Fruit fly (Drosophila melanogaster) whole organism, embryonic: ENCODE measurements around the gene CG10019.

ENCODE experiments used
- ATbp ChIP-seq: fragments of 200-800 bp; sonication (Bioruptor generic); optimal IDR thresholded peaks from 2 replicates; lab custom pipeline; 2017; ENCODE audit warnings: missing biosample characterization, mild to moderate bottlenecking, missing genetic modification characterization, missing genetic modification reagents
- Atf3 ChIP-seq: fragments of 200-800 bp; sonication (Bioruptor generic); optimal IDR thresholded peaks from 3 replicates; lab custom pipeline; 2016; ENCODE audit warnings: missing biosample characterization, missing genetic modification characterization
- B-H1 ChIP-seq: fragments of 200-800 bp; sonication (Bioruptor generic); IDR thresholded peaks from 3 replicates; pipeline ENCODE4 v1.3.6; 2022; ENCODE audit warnings: missing biosample characterization, missing genetic modification characterization
- CG1024 ChIP-seq: fragments of 200-800 bp; sonication (Bioruptor generic); IDR thresholded peaks from 2 replicates; pipeline ENCODE4 v1.3.6; 2022; ENCODE audit warnings: missing biosample characterization, missing genetic modification characterization
- CG10267 ChIP-seq: fragments of 200-800 bp; sonication (Bioruptor generic); optimal IDR thresholded peaks from 2 replicates; lab custom pipeline; 2018; ENCODE audit warnings: missing biosample characterization, mild to moderate bottlenecking, missing genetic modification characterization, moderate library complexity
- CG1233 ChIP-seq: fragments of 200-800 bp; sonication (Bioruptor generic); optimal IDR thresholded peaks from 4 replicates; lab custom pipeline; 2018; ENCODE audit warnings: missing biosample characterization, mild to moderate bottlenecking, missing genetic modification characterization
- CG14050 ChIP-seq: fragments of 200-800 bp; sonication (Bioruptor generic); IDR thresholded peaks from 3 replicates; pipeline ENCODE4 v1.3.6; 2022; ENCODE audit warnings: missing biosample characterization, missing genetic modification characterization
- CG14441 ChIP-seq: fragments of 200-800 bp; sonication (Bioruptor generic); IDR thresholded peaks from 2 replicates; pipeline ENCODE4 v1.3.6; 2022; ENCODE audit warnings: missing biosample characterization, missing genetic modification characterization
- CG17328 ChIP-seq: fragments of 200-800 bp; sonication (Bioruptor generic); IDR thresholded peaks from 2 replicates; pipeline ENCODE4 v1.3.6; 2022; ENCODE audit warnings: missing biosample characterization, missing genetic modification characterization
- CG17829 ChIP-seq: fragments of 200-800 bp; optimal IDR thresholded peaks from 2 replicates; lab custom pipeline; 2019; ENCODE audit warnings: missing biosample characterization, mild to moderate bottlenecking, missing genetic modification characterization, moderate library complexity
- CG1832 ChIP-seq: fragments of 200-800 bp; sonication (Bioruptor generic); optimal IDR thresholded peaks from 2 replicates; lab custom pipeline; 2017; ENCODE audit warnings: missing biosample characterization, mild to moderate bottlenecking, missing genetic modification characterization, inconsistent platforms
- CG2712 ChIP-seq: fragments of 200-800 bp; optimal IDR thresholded peaks from 3 replicates; lab custom pipeline; 2019; ENCODE audit warnings: missing biosample characterization, mild to moderate bottlenecking, missing genetic modification characterization, moderate library complexity
- CG30403 ChIP-seq: fragments of 200-800 bp; sonication (Bioruptor generic); optimal IDR thresholded peaks from 3 replicates; lab custom pipeline; 2016; ENCODE audit warnings: missing biosample characterization, missing genetic modification characterization
- CG31441 ChIP-seq: fragments of 200-800 bp; sonication (Bioruptor generic); IDR thresholded peaks from 2 replicates; pipeline ENCODE4 v1.3.6; 2022; ENCODE audit warnings: missing biosample characterization, missing genetic modification characterization
- CG8388 ChIP-seq: fragments of 200-800 bp; sonication (Bioruptor generic); optimal IDR thresholded peaks from 2 replicates; lab custom pipeline; 2019; ENCODE audit warnings: missing biosample characterization, mild to moderate bottlenecking, missing genetic modification characterization, moderate library complexity
- CG8765 ChIP-seq: fragments of 200-800 bp; sonication (Bioruptor generic); IDR thresholded peaks from 2 replicates; pipeline ENCODE4 v1.3.6; 2022; ENCODE audit warnings: missing biosample characterization, missing genetic modification characterization
- CG9437 ChIP-seq: fragments of 200-800 bp; sonication (Bioruptor generic); optimal IDR thresholded peaks from 2 replicates; lab custom pipeline; 2018; ENCODE audit warnings: missing biosample characterization, mild to moderate bottlenecking, missing genetic modification characterization
- CG9727 ChIP-seq: fragments of 200-800 bp; sonication (Bioruptor generic); optimal IDR thresholded peaks from 3 replicates; lab custom pipeline; 2017; ENCODE audit warnings: missing biosample characterization, mild to moderate bottlenecking, missing genetic modification characterization
- CG9876 ChIP-seq: fragments of 200-800 bp; sonication (Bioruptor generic); optimal IDR thresholded peaks from 2 replicates; lab custom pipeline; 2016; ENCODE audit warnings: missing biosample characterization, missing genetic modification characterization
- Chrac-16 ChIP-seq: fragments of 200-800 bp; sonication (Bioruptor generic); optimal IDR thresholded peaks from 3 replicates; lab custom pipeline; 2016; ENCODE audit warnings: missing biosample characterization, missing genetic modification characterization
- D ChIP-seq, 2 experiments: fragments of 200-800 bp in 1 of 2; fragments of >200 bp in 1 of 2; sonication (Bioruptor generic) in 1 of 2; optimal IDR thresholded peaks; 2 replicates in 1 of 2; 3 replicates in 1 of 2; lab custom pipeline; 2017; ENCODE audit warnings: mild to moderate bottlenecking in 1 of 2, missing biosample characterization in 1 of 2, missing genetic modification characterization in 1 of 2, missing genetic modification reagents in 1 of 2
- Deaf1 ChIP-seq: fragments of 200-800 bp; optimal IDR thresholded peaks from 3 replicates; lab custom pipeline; 2019; ENCODE audit warnings: missing biosample characterization, mild to moderate bottlenecking, missing genetic modification characterization, moderate library complexity
- Dip2 ChIP-seq: fragments of 200-800 bp; sonication (Bioruptor generic); IDR thresholded peaks from 2 replicates; pipeline ENCODE4 v1.3.6; 2022; ENCODE audit warnings: missing biosample characterization, missing genetic modification characterization
- Dll ChIP-seq: fragments of 200-800 bp; sonication (Bioruptor generic); IDR thresholded peaks from 4 replicates; pipeline ENCODE4 v1.3.6; 2022; ENCODE audit warnings: missing biosample characterization, missing genetic modification characterization; ENCODE audit not compliant: partially characterized antibody
- E2f2 ChIP-seq: fragments of 200-800 bp; sonication (Bioruptor generic); IDR thresholded peaks from 2 replicates; pipeline ENCODE4 v1.3.6; 2022; ENCODE audit warnings: missing biosample characterization, missing genetic modification characterization
- Jarid2 ChIP-seq: fragments of 200-800 bp; sonication (Bioruptor generic); optimal IDR thresholded peaks from 3 replicates; lab custom pipeline; 2017; ENCODE audit warnings: mild to moderate bottlenecking, missing biosample characterization, missing genetic modification reagents, missing genetic modification characterization
- Spps ChIP-seq: fragments of 200-800 bp; sonication (Bioruptor generic); optimal IDR thresholded peaks from 2 replicates; lab custom pipeline; 2018; ENCODE audit warnings: missing biosample characterization, mild to moderate bottlenecking, missing genetic modification characterization
- Xrp1 ChIP-seq: fragments of 200-800 bp; sonication (Bioruptor generic); IDR thresholded peaks from 2 replicates; pipeline ENCODE4 v1.3.6; 2022; ENCODE audit warnings: missing biosample characterization, missing genetic modification characterization
- az2 ChIP-seq: fragments of 200-800 bp; sonication (Bioruptor generic); optimal IDR thresholded peaks from 3 replicates; lab custom pipeline; 2016; ENCODE audit warnings: missing biosample characterization, missing genetic modification characterization
- bsh ChIP-seq, 2 experiments: fragments of 200-800 bp; sonication (Bioruptor generic); optimal IDR thresholded peaks; 2 replicates each; lab custom pipeline; 2017 to 2018; ENCODE audit warnings: mild to moderate bottlenecking in 2 of 2, missing biosample characterization in 2 of 2, missing genetic modification characterization in 2 of 2, moderate library complexity in 1 of 2
- dmrt11E ChIP-seq: fragments of 200-800 bp; sonication (Bioruptor generic); optimal IDR thresholded peaks from 3 replicates; lab custom pipeline; 2018; ENCODE audit warnings: missing biosample characterization, mild to moderate bottlenecking, missing genetic modification characterization, moderate library complexity
- hb ChIP-seq: fragments of 200-800 bp; sonication (Bioruptor generic); IDR thresholded peaks from 3 replicates; pipeline ENCODE4 v1.3.6; 2022; ENCODE audit warnings: missing biosample characterization, missing genetic modification characterization; ENCODE audit not compliant: partially characterized antibody
- prd ChIP-seq, 3 experiments: fragments of >200 bp in 2 of 3; fragments of 200-800 bp in 1 of 3; sonication (Bioruptor generic) in 1 of 3; optimal IDR thresholded peaks in 2 of 3; IDR thresholded peaks in 1 of 3; 2 replicates in 2 of 3; 3 replicates in 1 of 3; pipeline versions ENCODE4 v1.3.6 to Lab custom; 2017 to 2022; ENCODE audit warnings: missing biosample characterization in 1 of 3, missing genetic modification characterization in 1 of 3
- pros ChIP-seq: fragments of 200-800 bp; sonication (Bioruptor generic); optimal IDR thresholded peaks from 3 replicates; lab custom pipeline; 2019; ENCODE audit warnings: missing biosample characterization, mild to moderate bottlenecking, missing genetic modification characterization, moderate library complexity
- pzg ChIP-seq: fragments of 200-800 bp; sonication (Bioruptor generic); optimal IDR thresholded peaks from 3 replicates; lab custom pipeline; 2018; ENCODE audit warnings: missing biosample characterization, mild to moderate bottlenecking, missing genetic modification characterization, moderate library complexity
- ranshi ChIP-seq: fragments of 200-800 bp; sonication (Bioruptor generic); IDR thresholded peaks from 2 replicates; pipeline ENCODE4 v1.3.6; 2022; ENCODE audit warnings: missing biosample characterization, missing genetic modification characterization
- rib ChIP-seq: fragments of 200-800 bp; sonication (Bioruptor generic); IDR thresholded peaks from 2 replicates; pipeline ENCODE4 v1.3.6; 2022; ENCODE audit warnings: missing biosample characterization, missing genetic modification characterization
- sens-2 ChIP-seq: fragments of 200-800 bp; sonication (Bioruptor generic); IDR thresholded peaks from 2 replicates; pipeline ENCODE4 v1.3.6; 2022; ENCODE audit warnings: missing biosample characterization, missing genetic modification characterization
- tin ChIP-seq: fragments of 200-800 bp; sonication (Bioruptor generic); optimal IDR thresholded peaks from 3 replicates; lab custom pipeline; 2016; ENCODE audit warnings: missing biosample characterization, missing genetic modification characterization
- ttk ChIP-seq: fragments of 200-800 bp; sonication (Bioruptor generic); IDR thresholded peaks from 2 replicates; pipeline ENCODE4 v2.1.2; 2022; ENCODE audit warnings: missing biosample characterization, missing genetic modification characterization
- yki ChIP-seq: fragments of >200 bp; optimal IDR thresholded peaks from 3 replicates; lab custom pipeline; 2018

Gene CG10019

dm6 chr2L:3685139-3685851 is 45.0 kb upstream of the CG10019 start (continued):
- TF ChIP-seq bsh (GFP tag; optimal IDR thresholded peaks at IDR 0.05; lab: Kevin White, UChicago) (peak in 1 of 2 experiments; percentile 49), pzg (GFP tag; lab: Kevin White, UChicago) (no peak), CG2712 (tag; lab: Kevin White, UChicago) (no peak), D (optimal IDR thresholded peaks at IDR 0.05; lab: Kevin White, UChicago) (no peak), D (GFP tag; optimal IDR thresholded peaks at IDR 0.05; lab: Kevin White, UChicago) (no peak), Chrac-16 (GFP tag; lab: Kevin White, UChicago) (peak; percentile 19), Dll (GFP tag; lab: Robert Waterston, UW) (no peak), ATbp (GFP tag; lab: Kevin White, UChicago) (peak; percentile 5), CG1233 (GFP tag; lab: Kevin White, UChicago) (no peak), dmrt11E (peak; percentile 65), prd (optimal IDR thresholded peaks at IDR 0.05; lab: Kevin White, UChicago) (no peak), prd (GFP tag; IDR thresholded peaks at IDR 0.05; lab: Robert Waterston, UW) (peak; percentile 62; the same call in 2 of the 3 replicates), sens-2 (GFP tag; lab: Robert Waterston, UW) (no peak), CG17328 (peak; percentile 29; the same call in 1 of the 2 replicates), CG30403 (GFP tag; lab: Kevin White, UChicago) (peak; percentile 21), CG10267 (peak; percentile 16), CG31441 (GFP tag; lab: Robert Waterston, UW) (0 out of 2 replicates have a peak, but pooled peaks have one; percentile 25), CG1832 (GFP tag; lab: Kevin White, UChicago) (peak; percentile 59), CG9727 (GFP tag; lab: Kevin White, UChicago) (peak; percentile 39), CG14050 (no peak), pros (GFP tag; lab: Kevin White, UChicago) (peak; percentile 3), Xrp1 (peak; percentile 55; the same call in 1 of the 2 replicates), ttk (GFP tag; lab: Robert Waterston, UW) (peak; percentile 22; the same call in 1 of the 2 replicates), az2 (GFP tag; lab: Kevin White, UChicago) (peak; percentile 20), Jarid2 (GFP tag; lab: Kevin White, UChicago) (no peak)

- TF ChIP-seq CG1024 (no peak), tin (GFP tag; lab: Kevin White, UChicago) (no peak), CG8388 (GFP tag; lab: Kevin White, UChicago) (no peak), CG9876 (GFP tag; lab: Kevin White, UChicago) (no peak), CG17829 (tag; lab: Kevin White, UChicago) (no peak)
These were observed 37.8 kb upstream of the CG10019 start, which contains the start of gene CG16704 for dm6 chr2L:3692466-3692865. TSS of gene CG16704 (minus strand) at chr2L:3692587.

dm6 chr2L:3693082-3693481 is 37.2 kb upstream of the CG10019 start, which contains the start of gene CG3513:
TSS of gene CG3513 (minus strand) at chr2L:3693182.
- no peak for TF ChIP-seq Spps (tag; lab: Kevin White, UChicago)
- TF ChIP-seq E2f2 (GFP tag; lab: Robert Waterston, UW), result no peak
- TF ChIP-seq B-H1 (GFP tag; lab: Robert Waterston, UW), result no peak
- TF ChIP-seq CG9437 (GFP tag; lab: Kevin White, UChicago), result no peak
- TF ChIP-seq CG8765 (GFP tag; lab: Robert Waterston, UW), result no peak
- TF ChIP-seq ranshi (GFP tag; lab: Robert Waterston, UW), result no peak
- TF ChIP-seq CG14441 (GFP tag; lab: Robert Waterston, UW), result no peak
- no peak for TF ChIP-seq Dip2 (GFP tag; lab: Robert Waterston, UW)
- TF ChIP-seq Deaf1 (tag; lab: Kevin White, UChicago), result no peak
- TF ChIP-seq yki (lab: Kevin White, UChicago), result no peak
- TF ChIP-seq hb (GFP tag; lab: Robert Waterston, UW), result no peak
- no peak for TF ChIP-seq rib (GFP tag; lab: Robert Waterston, UW)
- TF ChIP-seq D (optimal IDR thresholded peaks at IDR 0.05; lab: Kevin White, UChicago), result no peak
- TF ChIP-seq D (GFP tag; optimal IDR thresholded peaks at IDR 0.05; lab: Kevin White, UChicago), result no peak
- no peak for TF ChIP-seq Atf3 (GFP tag; lab: Kevin White, UChicago)
